Worm (Caenorhabditis elegans): Measurements from ENCODE around the gene Y45G5AM.9.

- no peak for TF ChIP-seq alr-1 (tag; optimal IDR thresholded peaks at IDR 0.05)
- TF ChIP-seq lsy-2 (tag; optimal IDR thresholded peaks at IDR 0.05), result no peak
These were observed 47.1 kb upstream of the Y45G5AM.9 start for ce11 chrV:4241555-4241954.

Data from whole organism, L2 larva.